Worm (Caenorhabditis elegans) whole organism, young adult: ENCODE results near the gene eri-12.

Experiments
- athp-1 ChIP-seq: sonication (generic microtip); optimal IDR thresholded peaks from 2 replicates; lab custom pipeline; 2017; ENCODE audit warnings: mild to moderate bottlenecking, missing genetic modification characterization, missing compliant biosample characterization
- attf-3 ChIP-seq: fragments of 200-800 bp; sonication (Bioruptor generic); conservative IDR thresholded peaks from 2 replicates; pipeline ENCODE4 v1.3.6; 2022; ENCODE audit warnings: missing genetic modification reagents, missing genetic modification characterization, missing compliant biosample characterization
- efl-1 ChIP-seq: fragments of 150-350 bp; optimal IDR thresholded peaks from 2 replicates; lab custom pipeline; 2014; ENCODE audit warnings: missing biosample characterization, missing genetic modification reagents, missing genetic modification characterization
- hsf-1 ChIP-seq: fragments of 200-800 bp; sonication (Bioruptor generic); IDR thresholded peaks from 2 replicates; pipeline ENCODE4 v1.3.6; 2022; ENCODE audit warnings: missing genetic modification reagents, missing genetic modification characterization, missing compliant biosample characterization
- lin-26 ChIP-seq: fragments of 200-800 bp; sonication (Bioruptor generic); IDR thresholded peaks from 2 replicates; pipeline ENCODE4 v1.3.6; 2022; ENCODE audit warnings: missing genetic modification reagents, missing genetic modification characterization, missing compliant biosample characterization
- nhr-80 ChIP-seq: sonication (generic microtip); optimal IDR thresholded peaks from 2 replicates; lab custom pipeline; 2016; ENCODE audit warnings: missing genetic modification characterization, missing compliant biosample characterization

ce11 chrIV:12192104-12192763 lies 35.6 kb downstream of the eri-12 start:
- TF ChIP-seq lin-26 (GFP tag; lab: Robert Waterston, UW): no peak
- TF ChIP-seq attf-3 (GFP tag; lab: Robert Waterston, UW): no peak
- TF ChIP-seq nhr-80 (tag; lab: Kevin White, UChicago): no peak
- TF ChIP-seq efl-1: no peak
- no peak for TF ChIP-seq athp-1
- no peak for TF ChIP-seq hsf-1 (GFP tag; lab: Robert Waterston, UW)
